Fruit fly (Drosophila melanogaster) whole organism, embryonic: ENCODE measurements around the gene zyd.
A peak's percentile ranks its signal among the peaks of the same experiment; 100 is the strongest.

Experiments
- BEAF-32 ChIP-seq: fragments of 200-800 bp; sonication (Bioruptor generic); optimal IDR thresholded peaks from 3 replicates; lab custom pipeline; 2017; ENCODE audit warnings: missing biosample characterization, missing genetic modification characterization, mild to moderate bottlenecking, moderate library complexity, missing genetic modification reagents
- CG10274 ChIP-seq: fragments of 200-800 bp; sonication (Bioruptor generic); optimal IDR thresholded peaks from 3 replicates; lab custom pipeline; 2017; ENCODE audit warnings: missing biosample characterization, mild to moderate bottlenecking, missing genetic modification characterization
- CG10366 ChIP-seq: fragments of 200-800 bp; sonication (Bioruptor generic); IDR thresholded peaks from 2 replicates; pipeline ENCODE4 v1.3.6; 2022; ENCODE audit warnings: missing biosample characterization, missing genetic modification characterization
- CG11093 ChIP-seq: fragments of 200-800 bp; sonication (Bioruptor generic); IDR thresholded peaks from 3 replicates; pipeline ENCODE4 v1.3.6; 2022; ENCODE audit warnings: missing biosample characterization, missing genetic modification characterization
- CG11723 ChIP-seq: fragments of 200-800 bp; sonication (Bioruptor generic); optimal IDR thresholded peaks from 2 replicates; lab custom pipeline; 2017; ENCODE audit warnings: missing biosample characterization, mild to moderate bottlenecking, missing genetic modification characterization
- CG12744 ChIP-seq: fragments of 200-800 bp; sonication (Bioruptor generic); optimal IDR thresholded peaks from 2 replicates; lab custom pipeline; 2016; ENCODE audit warnings: missing biosample characterization, missing genetic modification characterization
- CG13894 ChIP-seq: fragments of 200-800 bp; sonication (Bioruptor generic); optimal IDR thresholded peaks from 3 replicates; lab custom pipeline; 2018; ENCODE audit warnings: missing biosample characterization, mild to moderate bottlenecking, missing genetic modification characterization, moderate library complexity
- CG1603 ChIP-seq: fragments of 200-800 bp; sonication (Bioruptor generic); optimal IDR thresholded peaks from 2 replicates; lab custom pipeline; 2019; ENCODE audit warnings: missing biosample characterization, mild to moderate bottlenecking, missing genetic modification characterization, moderate library complexity
- CG17829 ChIP-seq: fragments of 200-800 bp; optimal IDR thresholded peaks from 2 replicates; lab custom pipeline; 2019; ENCODE audit warnings: missing biosample characterization, mild to moderate bottlenecking, missing genetic modification characterization, moderate library complexity
- CG17912 ChIP-seq: fragments of 200-800 bp; sonication (Bioruptor generic); optimal IDR thresholded peaks from 2 replicates; lab custom pipeline; 2018; ENCODE audit warnings: missing biosample characterization, mild to moderate bottlenecking, missing genetic modification characterization
- CG18764 ChIP-seq: fragments of 200-800 bp; sonication (Bioruptor generic); optimal IDR thresholded peaks from 3 replicates; lab custom pipeline; 2016; ENCODE audit warnings: missing biosample characterization, missing genetic modification characterization
- CG2199 ChIP-seq: fragments of 200-800 bp; sonication (Bioruptor generic); IDR thresholded peaks from 3 replicates; pipeline ENCODE4 v1.3.6; 2022; ENCODE audit warnings: missing biosample characterization, missing genetic modification characterization
- CG3838 ChIP-seq: fragments of 200-800 bp; sonication (Bioruptor generic); optimal IDR thresholded peaks from 3 replicates; lab custom pipeline; 2016; ENCODE audit warnings: missing biosample characterization, missing genetic modification characterization
- CG43689 ChIP-seq: fragments of 200-800 bp; sonication (Bioruptor generic); IDR thresholded peaks from 2 replicates; pipeline ENCODE4 v1.3.6; 2022; ENCODE audit warnings: missing biosample characterization, missing genetic modification characterization
- CG6175 ChIP-seq: fragments of 200-800 bp; sonication (Bioruptor generic); IDR thresholded peaks from 3 replicates; pipeline ENCODE4 v1.3.6; 2022; ENCODE audit warnings: missing biosample characterization, missing genetic modification characterization
- CG6683 ChIP-seq: fragments of 200-800 bp; sonication (Bioruptor generic); optimal IDR thresholded peaks from 2 replicates; lab custom pipeline; 2017; ENCODE audit warnings: missing biosample characterization, mild to moderate bottlenecking, missing genetic modification characterization, missing genetic modification reagents
- CG8359 ChIP-seq: fragments of 200-800 bp; sonication (Bioruptor generic); optimal IDR thresholded peaks from 2 replicates; lab custom pipeline; 2017; ENCODE audit warnings: missing biosample characterization, mild to moderate bottlenecking, missing genetic modification characterization, borderline replicate concordance
- E2f2 ChIP-seq: fragments of 200-800 bp; sonication (Bioruptor generic); IDR thresholded peaks from 2 replicates; pipeline ENCODE4 v1.3.6; 2022; ENCODE audit warnings: missing biosample characterization, missing genetic modification characterization
- Eip74EF ChIP-seq, 2 experiments: fragments of 200-800 bp in 1 of 2; fragments of >200 bp in 1 of 2; sonication (Bioruptor generic) in 1 of 2; optimal IDR thresholded peaks; 2 replicates each; lab custom pipeline; 2017 to 2019; ENCODE audit warnings: missing biosample characterization in 2 of 2, missing genetic modification characterization in 2 of 2, mild to moderate bottlenecking in 1 of 2, moderate library complexity in 1 of 2
- HLH4C ChIP-seq: fragments of 200-800 bp; sonication (Bioruptor generic); IDR thresholded peaks from 3 replicates; pipeline ENCODE4 v1.3.6; 2022; ENCODE audit warnings: missing biosample characterization, missing genetic modification characterization; ENCODE audit not compliant: partially characterized antibody
- Hr39 ChIP-seq: fragments of >200 bp; optimal IDR thresholded peaks from 2 replicates; lab custom pipeline; 2017
- Jarid2 ChIP-seq: fragments of 200-800 bp; sonication (Bioruptor generic); optimal IDR thresholded peaks from 3 replicates; lab custom pipeline; 2017; ENCODE audit warnings: mild to moderate bottlenecking, missing biosample characterization, missing genetic modification reagents, missing genetic modification characterization
- Meics ChIP-seq: fragments of 200-800 bp; sonication (Bioruptor generic); optimal IDR thresholded peaks from 2 replicates; lab custom pipeline; 2017; ENCODE audit warnings: missing biosample characterization, mild to moderate bottlenecking, missing genetic modification characterization
- Mes4 ChIP-seq: fragments of 200-800 bp; sonication (Bioruptor generic); optimal IDR thresholded peaks from 2 replicates; lab custom pipeline; 2016; ENCODE audit warnings: missing biosample characterization, missing genetic modification characterization
- NC2α ChIP-seq: fragments of 200-800 bp; sonication (Bioruptor generic); optimal IDR thresholded peaks from 2 replicates; lab custom pipeline; 2016; ENCODE audit warnings: missing biosample characterization, missing genetic modification characterization
- Neu2 ChIP-seq: fragments of 200-800 bp; sonication (Bioruptor generic); optimal IDR thresholded peaks from 3 replicates; lab custom pipeline; 2016; ENCODE audit warnings: missing biosample characterization, missing genetic modification characterization, borderline replicate concordance
- NfI ChIP-seq: fragments of 200-800 bp; sonication (Bioruptor generic); optimal IDR thresholded peaks from 3 replicates; lab custom pipeline; 2018; ENCODE audit warnings: missing biosample characterization, mild to moderate bottlenecking, missing genetic modification characterization, moderate library complexity
- Side ChIP-seq: fragments of 200-800 bp; sonication (Bioruptor generic); optimal IDR thresholded peaks from 2 replicates; lab custom pipeline; 2016; ENCODE audit warnings: missing biosample characterization, missing genetic modification characterization
- Sry-δ ChIP-seq: fragments of 200-800 bp; sonication (Bioruptor generic); optimal IDR thresholded peaks from 2 replicates; lab custom pipeline; 2016; ENCODE audit warnings: missing biosample characterization, missing genetic modification characterization
- Stat92E ChIP-seq, 3 experiments: fragments of >200 bp in 2 of 3; fragments of 200-800 bp in 1 of 3; sonication (Bioruptor generic) in 1 of 3; optimal IDR thresholded peaks; 2 replicates each; lab custom pipeline; 2017 to 2019; ENCODE audit warnings: missing biosample characterization in 3 of 3, missing genetic modification characterization in 3 of 3, mild to moderate bottlenecking in 1 of 3, moderate library complexity in 1 of 3
- Trl ChIP-seq, 3 experiments: fragments of >200 bp in 2 of 3; fragments of 200-800 bp in 1 of 3; sonication (Bioruptor generic) in 1 of 3; optimal IDR thresholded peaks; 2 replicates in 1 of 3; 3 replicates in 2 of 3; lab custom pipeline; 2016 to 2017; ENCODE audit warnings: missing biosample characterization in 1 of 3, missing genetic modification characterization in 1 of 3
- Xbp1 ChIP-seq: fragments of 200-800 bp; sonication (Bioruptor generic); optimal IDR thresholded peaks from 3 replicates; lab custom pipeline; 2016; ENCODE audit warnings: missing biosample characterization, mild to moderate bottlenecking, missing genetic modification characterization
- cato ChIP-seq: fragments of 200-800 bp; sonication (Bioruptor generic); optimal IDR thresholded peaks from 2 replicates; lab custom pipeline; 2016; ENCODE audit warnings: missing biosample characterization, missing genetic modification characterization, borderline replicate concordance
- crc ChIP-seq: fragments of 200-800 bp; sonication (Bioruptor generic); optimal IDR thresholded peaks from 2 replicates; lab custom pipeline; 2016; ENCODE audit warnings: missing biosample characterization, missing genetic modification characterization
- dimm ChIP-seq: fragments of 200-800 bp; sonication (Bioruptor generic); IDR thresholded peaks from 2 replicates; pipeline ENCODE4 v1.3.6; 2022; ENCODE audit warnings: missing biosample characterization, missing genetic modification characterization
- gt ChIP-seq: fragments of 200-800 bp; sonication (Bioruptor generic); IDR thresholded peaks from 2 replicates; pipeline ENCODE4 v1.3.6; 2022; ENCODE audit warnings: missing biosample characterization, missing genetic modification characterization
- her ChIP-seq: fragments of 200-800 bp; sonication (Bioruptor generic); optimal IDR thresholded peaks from 2 replicates; lab custom pipeline; 2016; ENCODE audit warnings: missing biosample characterization, missing genetic modification characterization
- insv ChIP-seq, 2 experiments: fragments of 200-800 bp; sonication (Bioruptor generic); optimal IDR thresholded peaks; 3 replicates each; lab custom pipeline; 2016 to 2018; ENCODE audit warnings: missing biosample characterization in 2 of 2, missing genetic modification characterization in 2 of 2
- lola ChIP-seq, 3 experiments: fragments of >200 bp in 2 of 3; fragments of 200-800 bp in 1 of 3; sonication (Bioruptor generic) in 1 of 3; optimal IDR thresholded peaks; 2 replicates each; lab custom pipeline; 2017 to 2019; ENCODE audit warnings: missing biosample characterization in 3 of 3, missing genetic modification characterization in 3 of 3, mild to moderate bottlenecking in 1 of 3, moderate library complexity in 1 of 3
- onecut ChIP-seq: fragments of 200-800 bp; sonication (Bioruptor generic); IDR thresholded peaks from 2 replicates; pipeline ENCODE4 v1.3.6; 2022; ENCODE audit warnings: missing biosample characterization, missing genetic modification characterization
- otp ChIP-seq: fragments of 200-800 bp; sonication (Bioruptor generic); IDR thresholded peaks from 3 replicates; pipeline ENCODE4, ENCODE4 v1.3.6; 2022; ENCODE audit warnings: missing biosample characterization, missing genetic modification characterization
- pnt ChIP-seq: fragments of 200-800 bp; sonication (Bioruptor generic); optimal IDR thresholded peaks from 3 replicates; lab custom pipeline; 2016; ENCODE audit warnings: missing biosample characterization, missing genetic modification characterization
- run ChIP-seq: fragments of 200-800 bp; sonication (Bioruptor generic); optimal IDR thresholded peaks from 3 replicates; lab custom pipeline; 2018; ENCODE audit warnings: missing biosample characterization, mild to moderate bottlenecking, missing genetic modification characterization
- sens-2 ChIP-seq: fragments of 200-800 bp; sonication (Bioruptor generic); IDR thresholded peaks from 2 replicates; pipeline ENCODE4 v1.3.6; 2022; ENCODE audit warnings: missing biosample characterization, missing genetic modification characterization
- seq ChIP-seq: fragments of 200-800 bp; sonication (Bioruptor generic); IDR thresholded peaks from 2 replicates; pipeline ENCODE4 v1.3.6; 2022; ENCODE audit warnings: missing biosample characterization, missing genetic modification characterization
- sisA ChIP-seq: fragments of 200-800 bp; sonication (Bioruptor generic); IDR thresholded peaks from 2 replicates; pipeline ENCODE4 v1.3.6; 2022; ENCODE audit warnings: missing biosample characterization, missing genetic modification characterization
- tio ChIP-seq: fragments of 200-800 bp; sonication (Bioruptor generic); optimal IDR thresholded peaks from 2 replicates; lab custom pipeline; 2017; ENCODE audit warnings: missing biosample characterization, missing genetic modification characterization, inconsistent platforms
- trem ChIP-seq: fragments of 200-800 bp; optimal IDR thresholded peaks from 3 replicates; lab custom pipeline; 2019; ENCODE audit warnings: missing biosample characterization, mild to moderate bottlenecking, missing genetic modification characterization, moderate library complexity
- wdn ChIP-seq: fragments of 200-800 bp; sonication (Bioruptor generic); IDR thresholded peaks from 2 replicates; pipeline ENCODE4 v1.3.6; 2022; ENCODE audit warnings: missing biosample characterization, missing genetic modification characterization
- zen2 ChIP-seq: fragments of 200-800 bp; sonication (Bioruptor generic); IDR thresholded peaks from 3 replicates; pipeline ENCODE4 v1.3.6; 2022; ENCODE audit warnings: missing biosample characterization, missing genetic modification characterization; ENCODE audit not compliant: partially characterized antibody

zyd gene

dm6 chrX:23013208-23013607, 9.5 kb upstream of the zyd start, which contains the start of the genes Rab21 and Coa7 (continued):
- TF ChIP-seq HLH4C (GFP tag; lab: Robert Waterston, UW) (peak; percentile 95), zen2 (peak; percentile 89), CG11723 (GFP tag; lab: Kevin White, UChicago) (no peak), Side (GFP tag; lab: Kevin White, UChicago) (no peak), her (GFP tag; lab: Kevin White, UChicago) (no peak), NC2α (GFP tag; lab: Kevin White, UChicago) (no peak), lola (GFP tag; optimal IDR thresholded peaks at IDR 0.05; lab: Kevin White, UChicago) (peak in 1 of 3 experiments; percentile 0), otp (no peak), Hr39 (lab: Kevin White, UChicago) (no peak), Trl (optimal IDR thresholded peaks at IDR 0.05; lab: Kevin White, UChicago) (no peak), Trl (GFP tag; optimal IDR thresholded peaks at IDR 0.05; lab: Kevin White, UChicago) (no peak), Eip74EF (GFP tag; optimal IDR thresholded peaks at IDR 0.05; lab: Kevin White, UChicago) (no peak), CG3838 (GFP tag; lab: Kevin White, UChicago) (no peak), run (tag; lab: Kevin White, UChicago) (no peak), cato (GFP tag; lab: Kevin White, UChicago) (no peak), Sry-δ (GFP tag; lab: Kevin White, UChicago) (peak; percentile 88), wdn (GFP tag; lab: Robert Waterston, UW) (no peak), NfI (GFP tag; lab: Kevin White, UChicago) (peak; percentile 1), CG17829 (tag; lab: Kevin White, UChicago) (peak; percentile 12), Meics (GFP tag; lab: Kevin White, UChicago) (no peak), CG13894 (tag; lab: Kevin White, UChicago) (no peak), CG11093 (GFP tag; lab: Robert Waterston, UW) (no peak), Jarid2 (GFP tag; lab: Kevin White, UChicago) (no peak), CG6175 (no peak), E2f2 (no peak; the same call in 1 of the 2 replicates), crc (GFP tag; lab: Kevin White, UChicago) (no peak), tio (GFP tag; lab: Kevin White, UChicago) (no peak), Neu2 (no peak), seq (GFP tag; lab: Robert Waterston, UW) (no peak), onecut (no peak), CG43689 (GFP tag; lab: Robert Waterston, UW) (no peak), CG1603 (tag; lab: Kevin White, UChicago) (peak; percentile 69), Mes4 (GFP tag; lab: Kevin White, UChicago) (no peak), CG10366 (GFP tag; lab: Robert Waterston, UW) (no peak), Stat92E (GFP tag; optimal IDR thresholded peaks at IDR 0.05; lab: Kevin White, UChicago) (no peak), trem (tag; lab: Kevin White, UChicago) (peak; percentile 61), pnt (no peak), CG10274 (GFP tag; lab: Kevin White, UChicago) (no peak), Xbp1 (peak; percentile 7), CG17912 (GFP tag; lab: Kevin White, UChicago) (no peak), sisA (GFP tag; lab: Robert Waterston, UW) (no peak), dimm (no peak), insv (GFP tag; optimal IDR thresholded peaks at IDR 0.05; lab: Kevin White, UChicago) (no peak), CG12744 (GFP tag; lab: Kevin White, UChicago) (no peak), sens-2 (no peak), CG2199 (no peak), CG8359 (GFP tag; lab: Kevin White, UChicago) (no peak), CG6683 (GFP tag; lab: Kevin White, UChicago) (no peak), BEAF-32 (peak; percentile 95), CG18764 (no peak), gt (GFP tag; lab: Robert Waterston, UW) (no peak)
